Fruit fly (Drosophila melanogaster) whole organism, wandering third instar larva: ENCODE measurements around the gene Spn28Da.

Experiments
- Abd-B ChIP-seq: fragments of >200 bp; optimal IDR thresholded peaks from 2 replicates; lab custom pipeline; 2017; ENCODE audit warnings: missing biosample characterization, missing genetic modification characterization
- CG32264 ChIP-seq: fragments of 200-800 bp; sonication (Bioruptor generic); optimal IDR thresholded peaks from 2 replicates; lab custom pipeline; 2016; ENCODE audit warnings: missing biosample characterization, missing genetic modification characterization
- CG9705 ChIP-seq: fragments of 200-800 bp; sonication (Bioruptor generic); optimal IDR thresholded peaks from 2 replicates; lab custom pipeline; 2018; ENCODE audit warnings: missing biosample characterization, mild to moderate bottlenecking, missing genetic modification characterization
- CrebA ChIP-seq: fragments of 200-800 bp; sonication (Bioruptor generic); optimal IDR thresholded peaks from 2 replicates; lab custom pipeline; 2016; ENCODE audit warnings: missing biosample characterization, mild to moderate bottlenecking, missing genetic modification characterization, borderline replicate concordance
- Dfd ChIP-seq: fragments of >200 bp; optimal IDR thresholded peaks from 2 replicates; lab custom pipeline; 2017; ENCODE audit warnings: missing biosample characterization, missing genetic modification characterization
- Dif ChIP-seq: fragments of 200-275, 200-300 bp; sonication (Bioruptor generic); optimal IDR thresholded peaks from 2 replicates; lab custom pipeline; 2018; ENCODE audit warnings: missing biosample characterization, missing genetic modification characterization; ENCODE audit not compliant: partially characterized antibody
- GATAd ChIP-seq: sonication (Bioruptor generic); optimal IDR thresholded peaks from 2 replicates; lab custom pipeline; 2016; ENCODE audit warnings: missing biosample characterization, missing genetic modification characterization
- HLH106 ChIP-seq: fragments of 200-800 bp; optimal IDR thresholded peaks from 3 replicates; lab custom pipeline; 2019; ENCODE audit warnings: missing biosample characterization, mild to moderate bottlenecking, missing genetic modification characterization, moderate library complexity
- Hnf4 ChIP-seq: fragments of 200-800 bp; sonication (Bioruptor generic); optimal IDR thresholded peaks from 2 replicates; lab custom pipeline; 2016; ENCODE audit warnings: missing biosample characterization, mild to moderate bottlenecking, missing genetic modification characterization
- Hr78 ChIP-seq: fragments of >200 bp; optimal IDR thresholded peaks from 2 replicates; lab custom pipeline; 2017; ENCODE audit warnings: missing biosample characterization, missing genetic modification characterization
- Jra ChIP-seq: sonication (Bioruptor generic); optimal IDR thresholded peaks from 2 replicates; lab custom pipeline; 2016; ENCODE audit warnings: missing biosample characterization, missing genetic modification characterization
- Myc ChIP-seq: fragments of >200 bp; optimal IDR thresholded peaks from 2 replicates; lab custom pipeline; 2017
- N ChIP-seq: fragments of >200 bp; optimal IDR thresholded peaks from 2 replicates; lab custom pipeline; 2018; ENCODE audit warnings: missing biosample characterization, missing external identifiers, missing genetic modification characterization
- Rel ChIP-seq, 2 experiments: fragments of 200-800 bp; sonication (Bioruptor generic) in 1 of 2; optimal IDR thresholded peaks; 2 replicates in 1 of 2; 3 replicates in 1 of 2; lab custom pipeline; 2016 to 2019; ENCODE audit warnings: mild to moderate bottlenecking in 2 of 2, missing biosample characterization in 2 of 2, missing genetic modification characterization in 2 of 2, moderate library complexity in 1 of 2
- Sp1 ChIP-seq: fragments of 200-800 bp; sonication (Bioruptor generic); optimal IDR thresholded peaks from 3 replicates; lab custom pipeline; 2019; ENCODE audit warnings: missing biosample characterization, mild to moderate bottlenecking, missing genetic modification characterization, moderate library complexity
- Vsx2 ChIP-seq: fragments of 200-300, 225-300 bp; sonication (Bioruptor generic); optimal IDR thresholded peaks from 2 replicates; lab custom pipeline; 2018; ENCODE audit warnings: missing biosample characterization, missing genetic modification characterization; ENCODE audit not compliant: partially characterized antibody
- br ChIP-seq: fragments of 200-800 bp; sonication (Bioruptor generic); optimal IDR thresholded peaks from 2 replicates; lab custom pipeline; 2016; ENCODE audit warnings: missing biosample characterization, missing genetic modification characterization
- dl ChIP-seq, 2 experiments: fragments of 175-275, 200-275 bp in 1 of 2; fragments of 200-275 bp in 1 of 2; sonication (Bioruptor generic); optimal IDR thresholded peaks; lab custom pipeline; 2018; ENCODE audit warnings: mild to moderate bottlenecking in 2 of 2, missing biosample characterization in 2 of 2, missing genetic modification characterization in 2 of 2, moderate library complexity in 2 of 2; ENCODE audit not compliant: partially characterized antibody in 2 of 2, insufficient read depth in 1 of 2
- dmrt93B ChIP-seq: fragments of 200-800 bp; sonication (Bioruptor generic); optimal IDR thresholded peaks from 2 replicates; lab custom pipeline; 2018; ENCODE audit warnings: missing biosample characterization, mild to moderate bottlenecking, missing genetic modification characterization
- dsf ChIP-seq: sonication (Bioruptor generic); optimal IDR thresholded peaks from 2 replicates; lab custom pipeline; 2016; ENCODE audit warnings: missing biosample characterization, missing genetic modification characterization, borderline replicate concordance
- ey ChIP-seq: fragments of 200-800 bp; sonication (Bioruptor generic); optimal IDR thresholded peaks from 2 replicates; lab custom pipeline; 2016; ENCODE audit warnings: missing biosample characterization, missing genetic modification characterization
- foxo ChIP-seq, 2 experiments: fragments of 200-800 bp; sonication (Bioruptor generic); optimal IDR thresholded peaks; 2 replicates in 1 of 2; 3 replicates in 1 of 2; lab custom pipeline; 2016 to 2017; ENCODE audit warnings: missing biosample characterization in 2 of 2, missing genetic modification characterization in 2 of 2
- fru ChIP-seq: fragments of 200-800 bp; sonication (Bioruptor generic); optimal IDR thresholded peaks from 3 replicates; lab custom pipeline; 2016; ENCODE audit warnings: missing biosample characterization, mild to moderate bottlenecking, missing genetic modification characterization
- h ChIP-seq: fragments of 200-800 bp; sonication (Bioruptor generic); optimal IDR thresholded peaks from 3 replicates; lab custom pipeline; 2016; ENCODE audit warnings: missing biosample characterization, mild to moderate bottlenecking, missing genetic modification characterization
- jim ChIP-seq: fragments of 175-275, 200-325 bp; sonication (Bioruptor generic); optimal IDR thresholded peaks from 2 replicates; lab custom pipeline; 2016; ENCODE audit warnings: missing biosample characterization, mild to moderate bottlenecking, missing genetic modification characterization
- lola ChIP-seq: fragments of >200 bp; optimal IDR thresholded peaks from 2 replicates; lab custom pipeline; 2017; ENCODE audit warnings: missing biosample characterization, missing genetic modification characterization
- pan ChIP-seq: fragments of >200 bp; optimal IDR thresholded peaks from 2 replicates; lab custom pipeline; 2017
- psq ChIP-seq: fragments of 200-800 bp; sonication (Bioruptor generic); optimal IDR thresholded peaks from 3 replicates; lab custom pipeline; 2017; ENCODE audit warnings: missing biosample characterization, mild to moderate bottlenecking, missing genetic modification characterization, moderate library complexity
- rgr ChIP-seq: fragments of 200-800 bp; sonication (Bioruptor generic); optimal IDR thresholded peaks from 3 replicates; lab custom pipeline; 2016; ENCODE audit warnings: missing biosample characterization, mild to moderate bottlenecking, missing genetic modification characterization
- sage ChIP-seq: fragments of 200-800 bp; sonication (Bioruptor generic); optimal IDR thresholded peaks from 2 replicates; lab custom pipeline; 2016; ENCODE audit warnings: missing biosample characterization, mild to moderate bottlenecking, missing genetic modification characterization
- sv ChIP-seq: fragments of 200-800 bp; sonication (Bioruptor generic); optimal IDR thresholded peaks from 3 replicates; lab custom pipeline; 2016; ENCODE audit warnings: missing biosample characterization, missing genetic modification characterization
- tai ChIP-seq: sonication (Bioruptor generic); optimal IDR thresholded peaks from 2 replicates; lab custom pipeline; 2016; ENCODE audit warnings: missing biosample characterization, missing genetic modification characterization
- usp ChIP-seq: fragments of >200 bp; optimal IDR thresholded peaks from 2 replicates; lab custom pipeline; 2017; ENCODE audit warnings: missing biosample characterization, missing genetic modification characterization
- woc ChIP-seq: sonication (Bioruptor generic); optimal IDR thresholded peaks from 2 replicates; lab custom pipeline; 2016; ENCODE audit warnings: missing biosample characterization, mild to moderate bottlenecking, missing genetic modification characterization

Spn28Da gene

dm6 chr2L:7856380-7857127, 32.4 kb downstream of the Spn28Da start, which contains the start of gene lectin-28C:
Gene lectin-28C, plus strand, starts transcription at chr2L:7857077.
- TF ChIP-seq Vsx2 (GFP tag; lab: Kevin White, UChicago) (peak; percentile 10), foxo (GFP tag; optimal IDR thresholded peaks at IDR 0.05; lab: Kevin White, UChicago) (peak in 1 of 2 experiments; percentile 0), Myc (peak; percentile 86)

DNA sequence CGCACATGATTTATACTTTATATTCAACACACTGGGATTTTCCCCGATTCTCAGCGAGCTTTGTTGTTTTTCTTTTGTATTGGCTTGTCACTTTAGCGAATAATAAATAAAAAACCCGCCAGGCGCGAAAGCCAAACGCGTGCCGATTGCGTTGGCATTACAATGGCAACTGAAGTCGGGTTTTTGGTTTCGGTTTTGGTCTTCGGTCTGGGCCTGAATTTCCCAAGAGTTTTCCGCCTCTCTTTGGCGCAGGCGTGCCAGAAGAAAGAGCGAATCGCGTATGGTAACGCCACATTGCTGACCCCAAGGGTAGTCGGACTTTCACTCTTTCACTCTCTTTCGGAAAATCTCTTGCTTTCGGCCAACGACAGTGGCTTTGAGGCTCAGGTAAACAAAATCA, 33.8 kb downstream of the Spn28Da start, which contains the start of gene CG14535:
Gene CG14535, minus strand, starts transcription at position 368 of the 400 bp plus-strand sequence.
- no peak for TF ChIP-seq pan (lab: Kevin White, UChicago)
- no peak for TF ChIP-seq dl (GFP tag; optimal IDR thresholded peaks at IDR 0.05; lab: Kevin White, UChicago; ENCODE audit: insufficient read depth in 1 of 2, partially characterized antibody in 2 of 2)
- TF ChIP-seq foxo (GFP tag; optimal IDR thresholded peaks at IDR 0.05; lab: Kevin White, UChicago), result no peak
- no peak for TF ChIP-seq Hr78 (GFP tag; lab: Kevin White, UChicago)
- TF ChIP-seq sv (GFP tag; lab: Kevin White, UChicago), result no peak
- TF ChIP-seq CG9705 (GFP tag; lab: Kevin White, UChicago), result no peak
- no peak for TF ChIP-seq dmrt93B (GFP tag; lab: Kevin White, UChicago)
- TF ChIP-seq usp, result no peak
- no peak for TF ChIP-seq tai (GFP tag; lab: Kevin White, UChicago)
- TF ChIP-seq Jra (GFP tag; lab: Kevin White, UChicago), result no peak
- TF ChIP-seq h (GFP tag; lab: Kevin White, UChicago), result no peak
- TF ChIP-seq jim (GFP tag; lab: Kevin White, UChicago), result no peak
- no peak for TF ChIP-seq sage (GFP tag; lab: Kevin White, UChicago)
- no peak for TF ChIP-seq Rel (GFP tag; optimal IDR thresholded peaks at IDR 0.05; lab: Kevin White, UChicago)
- no peak for TF ChIP-seq Rel (tag; optimal IDR thresholded peaks at IDR 0.05; lab: Kevin White, UChicago)
- no peak for TF ChIP-seq Dfd
- TF ChIP-seq rgr, result no peak
- TF ChIP-seq fru (GFP tag; lab: Kevin White, UChicago), result no peak
- no peak for TF ChIP-seq lola (GFP tag; lab: Kevin White, UChicago)

- no peak for TF ChIP-seq Jra (GFP tag; lab: Kevin White, UChicago)
- TF ChIP-seq Hr78 (GFP tag; lab: Kevin White, UChicago), result no peak
- no peak for TF ChIP-seq sv (GFP tag; lab: Kevin White, UChicago)
- TF ChIP-seq Hnf4, result no peak
- TF ChIP-seq foxo (GFP tag; optimal IDR thresholded peaks at IDR 0.05; lab: Kevin White, UChicago), result no peak
- TF ChIP-seq Dif (GFP tag; lab: Kevin White, UChicago), result no peak
- TF ChIP-seq tai (GFP tag; lab: Kevin White, UChicago), result no peak
- TF ChIP-seq CrebA, result no peak
- no peak for TF ChIP-seq psq (GFP tag; lab: Kevin White, UChicago)
- no peak for TF ChIP-seq br (GFP tag; lab: Kevin White, UChicago)
- no peak for TF ChIP-seq N (GFP tag; lab: Kevin White, UChicago)
- no peak for TF ChIP-seq sage (GFP tag; lab: Kevin White, UChicago)
Observed at dm6 chr2L:7851609-7852008, 37.3 kb downstream of the Spn28Da start.

DNA sequence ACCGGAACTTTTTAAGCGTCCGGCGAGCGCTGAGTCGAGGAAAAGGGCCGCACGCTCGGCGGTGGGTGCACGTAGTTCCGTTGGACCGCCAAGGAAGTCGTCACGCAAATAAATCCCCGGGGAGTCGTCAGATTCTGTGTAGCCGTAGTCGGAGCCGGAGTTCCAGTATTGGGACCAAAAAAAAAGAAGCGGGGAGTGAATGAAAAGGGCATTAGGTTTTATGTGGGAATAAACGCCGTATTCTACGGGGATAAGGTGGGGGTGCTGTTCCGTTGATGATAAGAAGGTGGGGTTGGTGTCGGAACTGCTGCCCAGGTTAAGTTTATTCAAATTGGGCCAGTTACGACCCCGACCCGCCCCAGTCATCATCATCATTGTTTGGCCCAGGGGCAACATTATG, 38.5 kb downstream of the Spn28Da start:
- no peak for TF ChIP-seq tai (GFP tag; lab: Kevin White, UChicago)
- TF ChIP-seq dl (GFP tag; optimal IDR thresholded peaks at IDR 0.05; lab: Kevin White, UChicago; ENCODE audit: insufficient read depth in 1 of 2, partially characterized antibody in 2 of 2), result no peak
- TF ChIP-seq CG9705 (GFP tag; lab: Kevin White, UChicago), result no peak

dm6 chr2L:7849472-7849871, 39.5 kb downstream of the Spn28Da start:
- TF ChIP-seq sv (GFP tag; lab: Kevin White, UChicago), result no peak
- TF ChIP-seq foxo (GFP tag; optimal IDR thresholded peaks at IDR 0.05; lab: Kevin White, UChicago), result peak in 1 of 2 experiments; percentile 1
- TF ChIP-seq, all 38 proteins: peak for 1

dm6 chr2L:7841244-7841643, 47.7 kb downstream of the Spn28Da start:
- TF ChIP-seq CG9705 (GFP tag; lab: Kevin White, UChicago) (no peak), ey (peak; percentile 42), CG32264 (GFP tag; lab: Kevin White, UChicago) (no peak), Hnf4 (peak; percentile 9), rgr (peak; percentile 16), Abd-B (no peak), dl (GFP tag; optimal IDR thresholded peaks at IDR 0.05; lab: Kevin White, UChicago; ENCODE audit: insufficient read depth in 1 of 2, partially characterized antibody in 2 of 2) (no peak), HLH106 (tag; lab: Kevin White, UChicago) (peak; percentile 17), GATAd (GFP tag; lab: Kevin White, UChicago) (no peak), psq (GFP tag; lab: Kevin White, UChicago) (peak; percentile 17), Jra (GFP tag; lab: Kevin White, UChicago) (no peak), Rel (GFP tag; optimal IDR thresholded peaks at IDR 0.05; lab: Kevin White, UChicago) (no peak), Rel (tag; optimal IDR thresholded peaks at IDR 0.05; lab: Kevin White, UChicago) (no peak), Vsx2 (GFP tag; lab: Kevin White, UChicago) (no peak), Hr78 (GFP tag; lab: Kevin White, UChicago) (no peak), dsf (GFP tag; lab: Kevin White, UChicago) (no peak), foxo (GFP tag; optimal IDR thresholded peaks at IDR 0.05; lab: Kevin White, UChicago) (no peak), h (GFP tag; lab: Kevin White, UChicago) (peak; percentile 29), br (GFP tag; lab: Kevin White, UChicago) (peak; percentile 52), sage (GFP tag; lab: Kevin White, UChicago) (no peak), Sp1 (GFP tag; lab: Kevin White, UChicago) (no peak), woc (no peak)
